Worm (Caenorhabditis elegans) whole organism, L3 larva: ENCODE measurements around the gene T08G3.6.

Source experiments
- R02D3.7 ChIP-seq: fragments of 150-350 bp; optimal IDR thresholded peaks from 2 replicates; lab custom pipeline; 2014; ENCODE audit warnings: missing biosample characterization, missing genetic modification characterization
- ZK546.5 ChIP-seq: sonication (generic microtip); optimal IDR thresholded peaks from 2 replicates; lab custom pipeline; 2017; ENCODE audit warnings: missing biosample characterization, missing genetic modification characterization
- ceh-16 ChIP-seq: sonication (generic microtip); optimal IDR thresholded peaks from 2 replicates; lab custom pipeline; 2017; ENCODE audit warnings: missing biosample characterization, missing genetic modification characterization
- ceh-28 ChIP-seq: fragments of 150-350 bp; optimal IDR thresholded peaks from 2 replicates; lab custom pipeline; 2014; ENCODE audit warnings: missing biosample characterization, missing genetic modification reagents, missing genetic modification characterization
- ceh-9 ChIP-seq: sonication (generic microtip); optimal IDR thresholded peaks from 2 replicates; lab custom pipeline; 2018; ENCODE audit warnings: missing biosample characterization, missing genetic modification characterization
- daf-12 ChIP-seq: fragments of 150-350 bp; optimal IDR thresholded peaks from 2 replicates; lab custom pipeline; 2014; ENCODE audit warnings: missing biosample characterization, missing genetic modification reagents, missing genetic modification characterization
- egl-27 ChIP-seq: sonication (generic microtip); optimal IDR thresholded peaks from 4 replicates; lab custom pipeline; 2017; ENCODE audit warnings: missing biosample characterization, missing genetic modification reagents, missing genetic modification characterization
- egl-5 ChIP-seq: fragments of 150-350 bp; optimal IDR thresholded peaks from 2 replicates; lab custom pipeline; 2017; ENCODE audit warnings: missing biosample characterization, missing genetic modification reagents, missing genetic modification characterization, inconsistent platforms
- elt-1 ChIP-seq: fragments of 150-350 bp; optimal IDR thresholded peaks from 2 replicates; lab custom pipeline; 2014; ENCODE audit warnings: missing biosample characterization, missing genetic modification characterization
- elt-2 ChIP-seq: sonication (generic microtip); optimal IDR thresholded peaks from 2 replicates; lab custom pipeline; 2016; ENCODE audit warnings: missing genetic modification reagents, mild to moderate bottlenecking, missing genetic modification characterization, missing compliant biosample characterization
- eor-1 ChIP-seq, 2 experiments: fragments of 150-350 bp; optimal IDR thresholded peaks; 2 replicates each; lab custom pipeline; 2014 to 2018; ENCODE audit warnings: missing biosample characterization in 2 of 2, missing genetic modification characterization in 2 of 2
- fkh-2 ChIP-seq: fragments of 150-350 bp; optimal IDR thresholded peaks from 2 replicates; lab custom pipeline; 2014; ENCODE audit warnings: missing biosample characterization, missing genetic modification reagents, missing genetic modification characterization
- fos-1 ChIP-seq: fragments of 150-350 bp; optimal IDR thresholded peaks from 2 replicates; lab custom pipeline; 2014; ENCODE audit warnings: missing biosample characterization, missing genetic modification characterization
- hmg-11 ChIP-seq: sonication (generic microtip); optimal IDR thresholded peaks from 2 replicates; lab custom pipeline; 2016; ENCODE audit warnings: missing genetic modification characterization, missing compliant biosample characterization
- lin-15B ChIP-seq: fragments of 150-350 bp; optimal IDR thresholded peaks from 2 replicates; lab custom pipeline; 2014; ENCODE audit warnings: missing biosample characterization, missing genetic modification characterization
- mdl-1 ChIP-seq: fragments of 150-350 bp; optimal IDR thresholded peaks from 2 replicates; lab custom pipeline; 2014; ENCODE audit warnings: missing biosample characterization, missing genetic modification characterization
- mml-1 ChIP-seq: fragments of 150-350 bp; sonication (generic microtip); optimal IDR thresholded peaks from 3 replicates; lab custom pipeline; 2014; ENCODE audit warnings: missing biosample characterization, missing genetic modification characterization
- nfya-1 ChIP-seq: sonication (generic microtip); optimal IDR thresholded peaks from 2 replicates; lab custom pipeline; 2017; ENCODE audit warnings: missing genetic modification characterization, mild to moderate bottlenecking, missing compliant biosample characterization, antibody characterized with exemption, moderate library complexity; ENCODE audit not compliant: insufficient read depth
- nhr-11 ChIP-seq: fragments of 150-350 bp; optimal IDR thresholded peaks from 2 replicates; lab custom pipeline; 2014; ENCODE audit warnings: missing biosample characterization, missing genetic modification characterization
- nhr-12 ChIP-seq: fragments of 150-350 bp; optimal IDR thresholded peaks from 2 replicates; lab custom pipeline; 2014; ENCODE audit warnings: missing biosample characterization, missing genetic modification characterization
- nhr-23 ChIP-seq: fragments of 150-350 bp; optimal IDR thresholded peaks from 2 replicates; lab custom pipeline; 2014; ENCODE audit warnings: missing biosample characterization, missing genetic modification reagents, missing genetic modification characterization
- nhr-237 ChIP-seq: fragments of 150-350 bp; optimal IDR thresholded peaks from 2 replicates; lab custom pipeline; 2014; ENCODE audit warnings: missing biosample characterization, missing genetic modification characterization
- nhr-25 ChIP-seq: sonication (generic microtip); optimal IDR thresholded peaks from 2 replicates; lab custom pipeline; 2017; ENCODE audit warnings: missing biosample characterization, missing genetic modification characterization
- nhr-28 ChIP-seq: fragments of 150-350 bp; optimal IDR thresholded peaks from 2 replicates; lab custom pipeline; 2014; ENCODE audit warnings: missing biosample characterization, missing genetic modification characterization
- nhr-43 ChIP-seq: sonication (generic microtip); optimal IDR thresholded peaks from 2 replicates; lab custom pipeline; 2016; ENCODE audit warnings: mild to moderate bottlenecking, missing genetic modification characterization, missing compliant biosample characterization; ENCODE audit not compliant: poor library complexity, severe bottlenecking
- nhr-76 ChIP-seq: fragments of 150-350 bp; sonication (generic microtip); optimal IDR thresholded peaks from 5 replicates; lab custom pipeline; 2014; ENCODE audit warnings: missing biosample characterization, missing genetic modification characterization
- nhr-77 ChIP-seq: fragments of 150-350 bp; optimal IDR thresholded peaks from 2 replicates; lab custom pipeline; 2014; ENCODE audit warnings: missing biosample characterization, missing genetic modification characterization
- pha-4 ChIP-seq: fragments of 150-350 bp; optimal IDR thresholded peaks from 2 replicates; lab custom pipeline; 2014; ENCODE audit warnings: missing biosample characterization, missing genetic modification reagents, missing genetic modification characterization
- pqm-1 ChIP-seq: fragments of 150-350 bp; optimal IDR thresholded peaks from 2 replicates; lab custom pipeline; 2017; ENCODE audit warnings: missing biosample characterization, missing genetic modification characterization, inconsistent platforms
- sea-2 ChIP-seq: fragments of 150-350 bp; sonication (generic microtip); optimal IDR thresholded peaks from 4 replicates; lab custom pipeline; 2014; ENCODE audit warnings: missing biosample characterization, missing genetic modification reagents, missing genetic modification characterization
- snpc-4 ChIP-seq: fragments of 150-350 bp; optimal IDR thresholded peaks from 2 replicates; lab custom pipeline; 2014; ENCODE audit warnings: missing biosample characterization, missing genetic modification characterization
- tbx-2 ChIP-seq: sonication (generic microtip); optimal IDR thresholded peaks from 2 replicates; lab custom pipeline; 2016; ENCODE audit warnings: mild to moderate bottlenecking, missing genetic modification characterization, missing compliant biosample characterization
- unc-39 ChIP-seq: sonication (generic microtip); optimal IDR thresholded peaks from 4 replicates; lab custom pipeline; 2017; ENCODE audit warnings: missing biosample characterization, missing genetic modification characterization
- unc-62 ChIP-seq: fragments of 150-350 bp; sonication (generic microtip); optimal IDR thresholded peaks from 4 replicates; lab custom pipeline; 2014; ENCODE audit warnings: missing biosample characterization, missing genetic modification reagents, missing genetic modification characterization
- zag-1 ChIP-seq: fragments of 150-350 bp; optimal IDR thresholded peaks from 2 replicates; lab custom pipeline; 2014; ENCODE audit warnings: missing biosample characterization, missing genetic modification characterization
- ztf-11 ChIP-seq: fragments of 150-350 bp; optimal IDR thresholded peaks from 2 replicates; lab custom pipeline; 2014; ENCODE audit warnings: missing biosample characterization, missing genetic modification characterization
- ztf-4 ChIP-seq: fragments of 150-350 bp; optimal IDR thresholded peaks from 2 replicates; lab custom pipeline; 2014; ENCODE audit warnings: missing biosample characterization, missing genetic modification characterization

T08G3.6 gene

DNA sequence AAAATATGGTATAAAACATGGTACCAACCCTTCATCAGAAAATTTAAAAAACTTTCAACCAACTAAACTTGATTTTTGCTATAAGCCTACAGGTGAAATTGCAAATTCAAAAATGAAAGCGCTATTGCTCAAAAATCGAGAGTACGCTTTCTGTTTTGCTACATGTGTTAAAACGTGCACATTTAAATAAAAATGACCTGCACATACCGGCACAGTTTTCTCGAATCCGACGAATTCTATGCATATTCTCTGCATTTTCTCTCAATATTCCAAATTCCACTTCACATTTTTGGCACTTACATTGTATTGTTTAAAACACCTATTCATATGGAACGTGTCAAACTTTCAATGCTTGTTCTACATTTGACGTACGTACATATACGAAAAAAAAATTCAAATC is 35.3 kb upstream of the T08G3.6 start, which contains the start of gene srh-145:
Gene srh-145 (plus strand): TSS at position 193 of the 400 bp plus-strand sequence.
- TF ChIP-seq nfya-1 (tag; lab: Kevin White, UChicago), result no peak
- no peak for TF ChIP-seq elt-1 (tag; lab: Kevin White, UChicago)
- TF ChIP-seq egl-27 (tag; lab: Kevin White, UChicago), result no peak
- no peak for TF ChIP-seq ceh-9
- TF ChIP-seq nhr-23 (tag; lab: Kevin White, UChicago), result no peak
- TF ChIP-seq tbx-2 (tag; lab: Kevin White, UChicago), result no peak
- no peak for TF ChIP-seq ZK546.5 (tag; lab: Kevin White, UChicago)
- TF ChIP-seq nhr-43 (tag; lab: Kevin White, UChicago), result no peak
- no peak for TF ChIP-seq nhr-76
- TF ChIP-seq hmg-11 (tag; lab: Kevin White, UChicago), result no peak
- TF ChIP-seq egl-5, result no peak
- TF ChIP-seq mdl-1 (tag; lab: Kevin White, UChicago), result no peak
- TF ChIP-seq ceh-16 (tag; lab: Kevin White, UChicago), result no peak
- no peak for TF ChIP-seq lin-15B (tag; lab: Kevin White, UChicago)
- TF ChIP-seq daf-12, result no peak
- TF ChIP-seq elt-2 (tag; lab: Kevin White, UChicago), result no peak
- no peak for TF ChIP-seq eor-1 (tag; optimal IDR thresholded peaks at IDR 0.05; lab: Kevin White, UChicago)
- no peak for TF ChIP-seq nhr-12 (tag; lab: Kevin White, UChicago)
- TF ChIP-seq zag-1, result no peak
- no peak for TF ChIP-seq nhr-25 (tag; lab: Kevin White, UChicago)

DNA sequence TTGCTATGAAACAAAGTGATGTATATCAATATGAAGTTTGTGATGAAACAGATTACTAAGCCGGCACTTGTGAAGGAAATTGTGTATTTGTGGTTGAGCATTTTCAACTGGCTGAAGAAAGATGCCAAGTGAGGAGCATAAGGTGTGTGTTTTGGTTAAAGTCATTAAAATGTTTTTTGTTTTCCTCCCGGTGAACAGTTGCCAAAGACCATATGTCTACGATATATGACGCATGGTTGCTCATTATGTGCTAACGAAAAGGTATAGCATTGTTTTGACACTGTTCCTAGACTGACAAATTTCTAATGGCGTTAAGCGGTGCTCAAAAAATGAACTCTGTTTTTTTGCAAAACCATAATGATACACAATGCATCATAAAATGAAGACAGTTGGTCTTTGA is 28.8 kb upstream of the T08G3.6 start, which contains the start of gene str-55:
Gene str-55 (minus strand): TSS at position 101 of the 400 bp plus-strand sequence.
- TF ChIP-seq nhr-77 (tag; lab: Kevin White, UChicago) (no peak), daf-12 (no peak), snpc-4 (no peak), fos-1 (tag; lab: Kevin White, UChicago) (no peak), ZK546.5 (tag; lab: Kevin White, UChicago) (no peak), nhr-76 (no peak), sea-2 (no peak), ztf-4 (no peak), mml-1 (tag; lab: Kevin White, UChicago) (no peak), R02D3.7 (tag; lab: Kevin White, UChicago) (no peak), nhr-11 (no peak), nhr-237 (tag; lab: Kevin White, UChicago) (no peak), nhr-28 (tag; lab: Kevin White, UChicago) (no peak), ztf-11 (tag; lab: Kevin White, UChicago) (no peak), unc-39 (no peak)

ce11 chrV:16419769-16420168 is 26.0 kb upstream of the T08G3.6 start, which contains the start of gene F26D2.16:
F26D2.16 (minus strand) TSS chrV:16419869.
- TF ChIP-seq nhr-76 (no peak), ceh-9 (no peak)
- TF ChIP-seq, all 47 proteins: peak for 0

DNA sequence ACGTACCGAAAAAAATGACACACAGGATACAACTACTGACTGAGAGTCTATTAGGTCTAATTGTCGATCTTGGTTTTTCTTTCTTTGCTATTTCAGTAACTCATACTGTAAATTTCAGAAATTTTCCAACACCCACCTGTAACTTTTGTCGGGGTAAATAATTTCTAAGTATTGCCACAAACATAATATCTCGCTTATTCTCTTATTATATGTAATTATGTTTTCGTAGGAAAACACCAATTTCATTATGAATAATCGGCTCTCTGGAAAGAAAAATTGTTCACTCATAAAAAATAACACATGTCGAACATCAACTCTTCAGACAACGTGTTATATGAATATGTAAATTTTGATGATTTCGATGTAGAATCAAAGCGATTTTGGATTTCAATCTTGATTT is 25.1 kb upstream of the T08G3.6 start, which contains the start of gene srw-48:
Gene srw-48 (plus strand): TSS at position 301 of the 400 bp plus-strand sequence.
- TF ChIP-seq nhr-28 (tag; lab: Kevin White, UChicago) (no peak), ceh-16 (tag; lab: Kevin White, UChicago) (no peak), elt-1 (tag; lab: Kevin White, UChicago) (no peak), pha-4 (tag; lab: Kevin White, UChicago) (no peak), ztf-11 (tag; lab: Kevin White, UChicago) (no peak), eor-1 (tag; optimal IDR thresholded peaks at IDR 0.05; lab: Kevin White, UChicago) (no peak), unc-39 (no peak), tbx-2 (tag; lab: Kevin White, UChicago) (no peak), ceh-28 (tag; lab: Kevin White, UChicago) (no peak), unc-62 (no peak), snpc-4 (no peak)

DNA sequence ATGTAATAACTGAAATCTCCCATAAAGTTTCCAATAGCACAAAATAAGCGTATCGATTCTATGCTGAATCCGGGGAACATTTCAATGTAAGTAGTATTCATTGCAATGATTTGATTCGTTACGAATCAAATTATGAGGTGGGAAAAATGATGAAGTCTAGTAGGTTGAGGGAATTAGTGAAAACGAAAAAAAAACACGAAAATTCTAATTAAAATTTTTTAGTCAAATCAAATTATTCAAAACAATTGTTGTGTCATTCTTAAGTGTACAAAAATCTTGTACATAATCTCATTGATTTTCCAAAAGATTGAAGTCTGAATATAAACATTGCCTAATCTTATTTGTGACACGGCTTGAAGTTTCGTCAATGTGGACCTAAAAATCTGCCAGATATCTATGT is 21.3 kb upstream of the T08G3.6 start, which contains the start of gene srw-29:
Gene srw-29 (minus strand): TSS at position 101 of the 400 bp plus-strand sequence.
- no peak for TF ChIP-seq R02D3.7 (tag; lab: Kevin White, UChicago)
- TF ChIP-seq pqm-1 (tag; lab: Kevin White, UChicago), result no peak
- TF ChIP-seq ztf-11 (tag; lab: Kevin White, UChicago), result no peak
- no peak for TF ChIP-seq fkh-2 (tag; lab: Kevin White, UChicago)
